Worm (Caenorhabditis elegans) whole organism, L3 larva: Measurements from ENCODE around the gene ins-13.
"Not testable (repeated sequence)": the region's sequence is repeated elsewhere in the genome, so short reads cannot be mapped to it uniquely, and the experiment has no call there.

Experiments
- R02D3.7 ChIP-seq: fragments of 150-350 bp; optimal IDR thresholded peaks from 2 replicates; lab custom pipeline; 2014; ENCODE audit warnings: missing biosample characterization, missing genetic modification characterization
- ZK546.5 ChIP-seq: sonication (generic microtip); optimal IDR thresholded peaks from 2 replicates; lab custom pipeline; 2017; ENCODE audit warnings: missing biosample characterization, missing genetic modification characterization
- aly-2 ChIP-seq: fragments of 150-350 bp; optimal IDR thresholded peaks from 2 replicates; lab custom pipeline; 2014; ENCODE audit warnings: missing biosample characterization, missing genetic modification characterization
- ama-1 ChIP-seq: fragments of 150-350 bp; optimal IDR thresholded peaks from 2 replicates; lab custom pipeline; 2018
- ceh-16 ChIP-seq: sonication (generic microtip); optimal IDR thresholded peaks from 2 replicates; lab custom pipeline; 2017; ENCODE audit warnings: missing biosample characterization, missing genetic modification characterization
- ceh-28 ChIP-seq: fragments of 150-350 bp; optimal IDR thresholded peaks from 2 replicates; lab custom pipeline; 2014; ENCODE audit warnings: missing biosample characterization, missing genetic modification reagents, missing genetic modification characterization
- ceh-82 ChIP-seq: fragments of 150-350 bp; optimal IDR thresholded peaks from 2 replicates; lab custom pipeline; 2014; ENCODE audit warnings: missing biosample characterization, missing genetic modification characterization
- egl-27 ChIP-seq: sonication (generic microtip); optimal IDR thresholded peaks from 4 replicates; lab custom pipeline; 2017; ENCODE audit warnings: missing biosample characterization, missing genetic modification reagents, missing genetic modification characterization
- elt-1 ChIP-seq: fragments of 150-350 bp; optimal IDR thresholded peaks from 2 replicates; lab custom pipeline; 2014; ENCODE audit warnings: missing biosample characterization, missing genetic modification characterization
- elt-2 ChIP-seq: sonication (generic microtip); optimal IDR thresholded peaks from 2 replicates; lab custom pipeline; 2016; ENCODE audit warnings: missing genetic modification reagents, mild to moderate bottlenecking, missing genetic modification characterization, missing compliant biosample characterization
- elt-3 ChIP-seq, 3 experiments: fragments of 150-350 bp in 1 of 3; sonication (generic microtip) in 2 of 3; optimal IDR thresholded peaks; 2 replicates in 2 of 3; 4 replicates in 1 of 3; lab custom pipeline; 2014 to 2017; ENCODE audit warnings: missing biosample characterization in 3 of 3, missing genetic modification characterization in 3 of 3
- eor-1 ChIP-seq, 2 experiments: fragments of 150-350 bp; optimal IDR thresholded peaks; 2 replicates each; lab custom pipeline; 2014 to 2018; ENCODE audit warnings: missing biosample characterization in 2 of 2, missing genetic modification characterization in 2 of 2
- fkh-10 ChIP-seq: sonication (generic microtip); optimal IDR thresholded peaks from 2 replicates; lab custom pipeline; 2017; ENCODE audit warnings: missing biosample characterization, missing genetic modification reagents, missing genetic modification characterization
- fkh-2 ChIP-seq: fragments of 150-350 bp; optimal IDR thresholded peaks from 2 replicates; lab custom pipeline; 2014; ENCODE audit warnings: missing biosample characterization, missing genetic modification reagents, missing genetic modification characterization
- fos-1 ChIP-seq: fragments of 150-350 bp; optimal IDR thresholded peaks from 2 replicates; lab custom pipeline; 2014; ENCODE audit warnings: missing biosample characterization, missing genetic modification characterization
- hmg-11 ChIP-seq: sonication (generic microtip); optimal IDR thresholded peaks from 2 replicates; lab custom pipeline; 2016; ENCODE audit warnings: missing genetic modification characterization, missing compliant biosample characterization
- jun-1 ChIP-seq: fragments of 150-350 bp; optimal IDR thresholded peaks from 2 replicates; lab custom pipeline; 2014; ENCODE audit warnings: missing biosample characterization, missing genetic modification reagents, missing genetic modification characterization
- mdl-1 ChIP-seq: fragments of 150-350 bp; optimal IDR thresholded peaks from 2 replicates; lab custom pipeline; 2014; ENCODE audit warnings: missing biosample characterization, missing genetic modification characterization
- mml-1 ChIP-seq: fragments of 150-350 bp; sonication (generic microtip); optimal IDR thresholded peaks from 3 replicates; lab custom pipeline; 2014; ENCODE audit warnings: missing biosample characterization, missing genetic modification characterization
- nhr-11 ChIP-seq: fragments of 150-350 bp; optimal IDR thresholded peaks from 2 replicates; lab custom pipeline; 2014; ENCODE audit warnings: missing biosample characterization, missing genetic modification characterization
- nhr-12 ChIP-seq: fragments of 150-350 bp; optimal IDR thresholded peaks from 2 replicates; lab custom pipeline; 2014; ENCODE audit warnings: missing biosample characterization, missing genetic modification characterization
- nhr-23 ChIP-seq: fragments of 150-350 bp; optimal IDR thresholded peaks from 2 replicates; lab custom pipeline; 2014; ENCODE audit warnings: missing biosample characterization, missing genetic modification reagents, missing genetic modification characterization
- nhr-237 ChIP-seq: fragments of 150-350 bp; optimal IDR thresholded peaks from 2 replicates; lab custom pipeline; 2014; ENCODE audit warnings: missing biosample characterization, missing genetic modification characterization
- nhr-25 ChIP-seq: sonication (generic microtip); optimal IDR thresholded peaks from 2 replicates; lab custom pipeline; 2017; ENCODE audit warnings: missing biosample characterization, missing genetic modification characterization
- nhr-28 ChIP-seq: fragments of 150-350 bp; optimal IDR thresholded peaks from 2 replicates; lab custom pipeline; 2014; ENCODE audit warnings: missing biosample characterization, missing genetic modification characterization
- nhr-43 ChIP-seq: sonication (generic microtip); optimal IDR thresholded peaks from 2 replicates; lab custom pipeline; 2016; ENCODE audit warnings: mild to moderate bottlenecking, missing genetic modification characterization, missing compliant biosample characterization; ENCODE audit not compliant: poor library complexity, severe bottlenecking
- nhr-67 ChIP-seq: fragments of 150-350 bp; optimal IDR thresholded peaks from 2 replicates; lab custom pipeline; 2014; ENCODE audit warnings: missing biosample characterization, missing genetic modification characterization
- nhr-76 ChIP-seq: fragments of 150-350 bp; sonication (generic microtip); optimal IDR thresholded peaks from 5 replicates; lab custom pipeline; 2014; ENCODE audit warnings: missing biosample characterization, missing genetic modification characterization
- nhr-77 ChIP-seq: fragments of 150-350 bp; optimal IDR thresholded peaks from 2 replicates; lab custom pipeline; 2014; ENCODE audit warnings: missing biosample characterization, missing genetic modification characterization
- pha-4 ChIP-seq: fragments of 150-350 bp; optimal IDR thresholded peaks from 2 replicates; lab custom pipeline; 2014; ENCODE audit warnings: missing biosample characterization, missing genetic modification reagents, missing genetic modification characterization
- sea-2 ChIP-seq: fragments of 150-350 bp; sonication (generic microtip); optimal IDR thresholded peaks from 4 replicates; lab custom pipeline; 2014; ENCODE audit warnings: missing biosample characterization, missing genetic modification reagents, missing genetic modification characterization
- skn-1 ChIP-seq: fragments of 150-350 bp; optimal IDR thresholded peaks from 2 replicates; lab custom pipeline; 2014; ENCODE audit warnings: missing biosample characterization, missing genetic modification characterization
- tbx-2 ChIP-seq: sonication (generic microtip); optimal IDR thresholded peaks from 2 replicates; lab custom pipeline; 2016; ENCODE audit warnings: mild to moderate bottlenecking, missing genetic modification characterization, missing compliant biosample characterization
- unc-62 ChIP-seq: fragments of 150-350 bp; sonication (generic microtip); optimal IDR thresholded peaks from 4 replicates; lab custom pipeline; 2014; ENCODE audit warnings: missing biosample characterization, missing genetic modification reagents, missing genetic modification characterization
- zag-1 ChIP-seq: fragments of 150-350 bp; optimal IDR thresholded peaks from 2 replicates; lab custom pipeline; 2014; ENCODE audit warnings: missing biosample characterization, missing genetic modification characterization

The ins-13 gene

DNA sequence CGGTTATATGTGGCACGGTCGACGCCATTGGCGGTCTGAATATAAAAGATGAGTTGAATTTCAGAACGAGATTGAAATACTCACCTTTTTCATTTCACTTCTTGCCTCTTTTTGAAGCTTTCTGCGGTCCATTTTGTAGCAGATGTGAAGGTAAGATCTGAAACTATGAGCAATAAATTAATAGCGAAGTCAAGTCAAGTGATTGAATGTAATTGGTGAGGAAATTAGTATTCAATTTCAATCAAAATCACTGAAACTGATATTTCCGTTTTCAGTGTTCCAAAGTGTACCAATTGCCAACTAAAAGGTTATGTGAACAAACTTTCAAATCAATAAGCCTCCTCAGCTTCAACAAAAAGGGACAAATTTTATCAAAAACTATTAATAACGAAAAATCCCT, 3.0 kb downstream of the ins-13 start, which contains the start of gene C17C3.24:
Gene C17C3.24 (minus strand): TSS at position 101 of the 400 bp plus-strand sequence.
- TF ChIP-seq ama-1 (lab: Kevin White, UChicago) (no peak), mdl-1 (tag; lab: Kevin White, UChicago) (no peak), nhr-237 (tag; lab: Kevin White, UChicago) (no peak), unc-62 (GFP tag; lab: Kevin White, UChicago) (no peak), tbx-2 (no peak), skn-1 (tag; lab: Kevin White, UChicago) (no peak), hmg-11 (tag; lab: Kevin White, UChicago) (no peak), egl-27 (tag; lab: Kevin White, UChicago) (no peak), ceh-82 (no peak), pha-4 (no peak), eor-1 (tag; optimal IDR thresholded peaks at IDR 0.05; lab: Kevin White, UChicago) (no peak), nhr-76 (no peak), fkh-10 (GFP tag; lab: Kevin White, UChicago) (no peak), fkh-2 (no peak), nhr-23 (tag; lab: Kevin White, UChicago) (no peak), nhr-28 (tag; lab: Kevin White, UChicago) (no peak), R02D3.7 (tag; lab: Kevin White, UChicago) (no peak), aly-2 (tag; lab: Kevin White, UChicago) (no peak), ceh-16 (no peak)
- TF ChIP-seq, all 47 proteins: peak for 0

DNA sequence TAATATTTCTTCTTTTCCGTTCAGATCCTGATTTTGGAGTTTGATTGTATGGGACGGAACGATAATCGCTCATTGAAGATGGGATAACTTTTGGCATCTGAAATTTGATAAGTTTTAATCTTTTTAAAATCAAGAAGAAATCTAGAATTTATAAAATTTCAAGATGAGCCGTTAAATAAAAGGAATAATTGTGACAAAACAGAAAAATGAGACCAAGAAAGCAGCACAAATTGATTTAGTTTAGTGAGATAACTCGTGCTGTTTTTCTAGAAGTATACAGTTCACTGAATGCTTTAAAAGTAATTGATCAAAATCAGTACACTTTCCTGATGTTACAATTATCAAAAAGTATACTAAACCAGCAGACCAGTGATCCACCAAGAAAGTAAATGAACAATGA, 4.6 kb downstream of the ins-13 start, which contains the start of gene hlh-27:
Gene hlh-27 (minus strand): TSS at position 101 of the 400 bp plus-strand sequence.
- TF ChIP-seq nhr-28, nhr-237, R02D3.7 (tag; lab: Kevin White, UChicago): not testable (repeated sequence)

DNA sequence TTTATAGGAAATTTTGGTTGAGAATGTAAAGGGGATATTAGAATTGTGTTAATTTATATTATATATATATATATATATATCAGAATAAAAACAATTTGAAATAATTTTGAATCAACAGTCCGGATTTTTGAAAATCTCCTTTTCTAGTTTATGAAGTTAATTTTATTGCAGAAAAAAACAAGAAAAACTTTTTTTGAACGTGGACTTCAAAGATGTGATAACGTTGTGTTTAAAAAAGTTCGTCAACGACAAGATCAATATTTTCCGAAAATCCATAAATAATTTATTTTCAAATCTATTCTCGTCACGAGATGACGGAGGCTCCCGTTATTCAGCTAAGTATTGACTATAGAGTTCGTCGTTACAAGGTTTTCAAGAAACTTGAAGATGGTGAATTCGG, 7.1 kb downstream of the ins-13 start, which contains the start of gene C17C3.11:
Gene C17C3.11 (plus strand): TSS at position 301 of the 400 bp plus-strand sequence.
- TF ChIP-seq nhr-12 (tag; lab: Kevin White, UChicago): no peak
- TF ChIP-seq fos-1 (tag; lab: Kevin White, UChicago): no peak
- TF ChIP-seq nhr-43 (tag; lab: Kevin White, UChicago): no peak
- TF ChIP-seq ceh-28 (tag; lab: Kevin White, UChicago): no peak
- TF ChIP-seq nhr-77 (tag; lab: Kevin White, UChicago): no peak

DNA sequence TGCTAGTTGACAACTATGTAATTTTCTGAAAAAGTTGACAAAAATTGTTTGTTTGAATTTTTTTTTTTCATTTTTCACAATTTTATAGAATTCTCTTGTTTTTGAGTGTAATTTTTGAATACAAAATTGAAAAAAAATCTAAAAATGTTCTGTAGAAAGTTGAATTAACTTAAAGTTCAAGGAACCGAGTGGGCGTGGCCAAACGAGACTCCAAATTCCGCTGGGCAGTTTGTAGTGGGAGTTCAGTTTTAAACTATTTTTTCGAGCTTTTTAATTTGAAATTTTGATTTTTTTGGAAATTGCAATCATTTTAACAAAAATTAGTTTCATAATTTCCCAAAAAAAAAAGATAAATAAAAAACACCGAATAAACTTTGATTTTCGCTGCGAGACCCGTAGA, 7.6 kb downstream of the ins-13 start:
- TF ChIP-seq unc-62 (GFP tag; lab: Kevin White, UChicago) (no peak), hmg-11 (tag; lab: Kevin White, UChicago) (no peak), nhr-11 (tag; lab: Kevin White, UChicago) (no peak), elt-3 (tag; optimal IDR thresholded peaks at IDR 0.05; lab: Kevin White, UChicago) (no peak), nhr-67 (tag; lab: Kevin White, UChicago) (no peak), mml-1 (no peak), eor-1 (tag; optimal IDR thresholded peaks at IDR 0.05; lab: Kevin White, UChicago) (no peak), tbx-2 (no peak), nhr-43 (tag; lab: Kevin White, UChicago) (no peak), sea-2 (no peak), elt-1 (tag; lab: Kevin White, UChicago) (no peak), jun-1 (tag; lab: Kevin White, UChicago) (no peak), aly-2 (tag; lab: Kevin White, UChicago) (no peak), ZK546.5 (tag; lab: Kevin White, UChicago) (no peak), elt-2 (tag; lab: Kevin White, UChicago) (no peak)

DNA sequence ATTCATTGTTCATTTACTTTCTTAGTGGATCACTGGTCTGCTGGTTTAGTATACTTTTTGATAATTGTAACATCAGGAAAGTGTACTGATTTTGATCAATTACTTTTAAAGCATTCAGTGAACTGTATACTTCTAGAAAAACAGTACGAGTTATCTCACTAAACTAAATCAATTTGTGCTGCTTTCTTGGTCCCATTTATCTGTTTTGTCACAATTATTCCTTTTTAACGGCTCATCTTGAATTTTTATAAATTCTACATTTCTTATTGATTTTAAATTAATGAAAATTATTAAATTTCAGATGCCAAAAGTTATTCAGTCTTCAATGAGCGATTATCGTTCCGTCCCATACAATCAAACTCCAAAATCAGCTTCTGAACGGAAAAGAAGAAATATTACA, 9.7 kb downstream of the ins-13 start, which contains the start of gene hlh-25:
Gene hlh-25 (plus strand): TSS at position 301 of the 400 bp plus-strand sequence.
- TF ChIP-seq zag-1 (tag; lab: Kevin White, UChicago); ama-1 (lab: Kevin White, UChicago); nhr-25 (tag; lab: Kevin White, UChicago): not testable (repeated sequence)
